Worm (Caenorhabditis elegans) whole organism, late embryonic: ENCODE data around the gene C18E9.8.

Experiments
- C38D4.7 ChIP-seq: fragments of 200-800 bp; sonication (Bioruptor generic); optimal IDR thresholded peaks from 2 replicates; lab custom pipeline; 2018; ENCODE audit warnings: mild to moderate bottlenecking, missing genetic modification characterization, moderate library complexity, missing compliant biosample characterization
- K02D7.2 ChIP-seq: sonication (generic microtip); optimal IDR thresholded peaks from 2 replicates; lab custom pipeline; 2017; ENCODE audit warnings: mild to moderate bottlenecking, missing genetic modification characterization, missing compliant biosample characterization
- T23F11.4 ChIP-seq: fragments of 200-800 bp; sonication (Bioruptor generic); optimal IDR thresholded peaks from 2 replicates; lab custom pipeline; 2018; ENCODE audit warnings: mild to moderate bottlenecking, missing genetic modification characterization, missing compliant biosample characterization
- ama-1 ChIP-seq: fragments of 150-350 bp; optimal IDR thresholded peaks from 2 replicates; lab custom pipeline; 2014
- ceh-18 ChIP-seq: sonication (generic microtip); optimal IDR thresholded peaks from 2 replicates; lab custom pipeline; 2016; ENCODE audit warnings: missing genetic modification characterization, missing compliant biosample characterization
- ceh-19 ChIP-seq: fragments of 200-800 bp; sonication (Bioruptor generic); optimal IDR thresholded peaks from 2 replicates; lab custom pipeline; 2018; ENCODE audit warnings: mild to moderate bottlenecking, missing genetic modification characterization, missing compliant biosample characterization
- ceh-2 ChIP-seq: sonication (generic microtip); optimal IDR thresholded peaks from 2 replicates; lab custom pipeline; 2016; ENCODE audit warnings: missing genotype, missing genetic modification characterization, missing compliant biosample characterization
- ceh-30 ChIP-seq: fragments of 150-350 bp; optimal IDR thresholded peaks from 2 replicates; lab custom pipeline; 2014; ENCODE audit warnings: missing biosample characterization, missing genetic modification characterization
- ceh-31 ChIP-seq: sonication (generic microtip); optimal IDR thresholded peaks from 2 replicates; lab custom pipeline; 2016; ENCODE audit warnings: missing genetic modification characterization, missing compliant biosample characterization
- ceh-34 ChIP-seq: sonication (generic microtip); optimal IDR thresholded peaks from 2 replicates; lab custom pipeline; 2016; ENCODE audit warnings: mild to moderate bottlenecking, missing genetic modification characterization, missing compliant biosample characterization
- ceh-45 ChIP-seq: fragments of 200-800 bp; sonication (Bioruptor generic); IDR thresholded peaks from 2 replicates; pipeline ENCODE4 v1.3.6; 2022; ENCODE audit warnings: missing genetic modification reagents, missing genetic modification characterization, missing compliant biosample characterization
- ceh-48 ChIP-seq: sonication (generic microtip); optimal IDR thresholded peaks from 2 replicates; lab custom pipeline; 2016; ENCODE audit warnings: missing genetic modification characterization, inconsistent platforms, missing compliant biosample characterization
- che-1 ChIP-seq: sonication (generic microtip); optimal IDR thresholded peaks from 2 replicates; lab custom pipeline; 2016; ENCODE audit warnings: mild to moderate bottlenecking, missing genetic modification characterization, missing compliant biosample characterization
- dve-1 ChIP-seq: sonication (generic microtip); optimal IDR thresholded peaks from 2 replicates; lab custom pipeline; 2017; ENCODE audit warnings: antibody characterized with exemption, mild to moderate bottlenecking, missing genetic modification characterization, missing compliant biosample characterization
- elt-4 ChIP-seq: sonication (generic microtip); optimal IDR thresholded peaks from 2 replicates; lab custom pipeline; 2016; ENCODE audit warnings: missing genetic modification characterization, missing compliant biosample characterization
- ets-4 ChIP-seq: sonication (generic microtip); optimal IDR thresholded peaks from 2 replicates; lab custom pipeline; 2016; ENCODE audit warnings: missing genetic modification characterization, missing compliant biosample characterization
- eyg-1 ChIP-seq: sonication (generic microtip); optimal IDR thresholded peaks from 2 replicates; lab custom pipeline; 2016; ENCODE audit warnings: missing genotype, missing genetic modification characterization, missing compliant biosample characterization
- fax-1 ChIP-seq: sonication (generic microtip); optimal IDR thresholded peaks from 2 replicates; lab custom pipeline; 2016; ENCODE audit warnings: missing genotype, missing genetic modification characterization, missing compliant biosample characterization
- fkh-10 ChIP-seq: fragments of 150-350 bp; optimal IDR thresholded peaks from 2 replicates; lab custom pipeline; 2014; ENCODE audit warnings: missing biosample characterization, missing genetic modification reagents, missing genetic modification characterization
- gmeb-2 ChIP-seq: sonication (generic microtip); optimal IDR thresholded peaks from 2 replicates; lab custom pipeline; 2016; ENCODE audit warnings: missing genetic modification characterization, inconsistent platforms, missing compliant biosample characterization
- hlh-15 ChIP-seq: sonication (generic microtip); optimal IDR thresholded peaks from 2 replicates; lab custom pipeline; 2016; ENCODE audit warnings: missing genetic modification characterization, missing compliant biosample characterization
- hlh-30 ChIP-seq: sonication (generic microtip); optimal IDR thresholded peaks from 2 replicates; lab custom pipeline; 2017; ENCODE audit warnings: antibody characterized with exemption, missing genetic modification characterization, missing compliant biosample characterization; ENCODE audit not compliant: insufficient read depth
- hlh-6 ChIP-seq: sonication (generic microtip); optimal IDR thresholded peaks from 2 replicates; lab custom pipeline; 2016; ENCODE audit warnings: missing genotype, missing genetic modification characterization, missing compliant biosample characterization
- mec-3 ChIP-seq: sonication (generic microtip); optimal IDR thresholded peaks from 2 replicates; lab custom pipeline; 2016; ENCODE audit warnings: borderline replicate concordance, missing genetic modification characterization, missing compliant biosample characterization
- nhr-232 ChIP-seq: sonication (generic microtip); optimal IDR thresholded peaks from 2 replicates; lab custom pipeline; 2016; ENCODE audit warnings: missing genetic modification characterization, missing compliant biosample characterization
- npax-4 ChIP-seq: sonication (generic microtip); optimal IDR thresholded peaks from 2 replicates; lab custom pipeline; 2016; ENCODE audit warnings: missing genetic modification characterization, missing compliant biosample characterization
- pha-2 ChIP-seq: sonication (generic microtip); optimal IDR thresholded peaks from 2 replicates; lab custom pipeline; 2017; ENCODE audit warnings: mild to moderate bottlenecking, missing genetic modification characterization, missing compliant biosample characterization
- pha-4 ChIP-seq: fragments of 150-350 bp; optimal IDR thresholded peaks from 2 replicates; lab custom pipeline; 2018; ENCODE audit warnings: missing biosample characterization, missing genetic modification reagents, missing genetic modification characterization
- pqm-1 ChIP-seq: sonication (generic microtip); optimal IDR thresholded peaks from 2 replicates; lab custom pipeline; 2016; ENCODE audit warnings: missing genetic modification characterization, missing compliant biosample characterization
- pros-1 ChIP-seq: fragments of 150-350 bp; optimal IDR thresholded peaks from 2 replicates; lab custom pipeline; 2014; ENCODE audit warnings: missing biosample characterization, missing genetic modification reagents, missing genetic modification characterization
- ref-2 ChIP-seq: sonication (generic microtip); optimal IDR thresholded peaks from 2 replicates; lab custom pipeline; 2016; ENCODE audit warnings: missing genetic modification characterization, missing compliant biosample characterization
- rnt-1 ChIP-seq: sonication (generic microtip); optimal IDR thresholded peaks from 2 replicates; lab custom pipeline; 2016; ENCODE audit warnings: missing genetic modification characterization, missing compliant biosample characterization
- sdc-2 ChIP-seq: sonication (generic microtip); optimal IDR thresholded peaks from 2 replicates; lab custom pipeline; 2016; ENCODE audit warnings: missing genotype, missing genetic modification characterization, missing compliant biosample characterization
- sox-2 ChIP-seq: fragments of 200-800 bp; sonication (Bioruptor generic); IDR thresholded peaks from 2 replicates; pipeline ENCODE4 v1.3.6; 2022; ENCODE audit warnings: missing genetic modification reagents, missing genetic modification characterization, missing compliant biosample characterization
- tbx-2 ChIP-seq: sonication (generic microtip); optimal IDR thresholded peaks from 2 replicates; lab custom pipeline; 2016; ENCODE audit warnings: missing genetic modification characterization, missing compliant biosample characterization
- unc-3 ChIP-seq, 2 experiments: fragments of 200-800 bp in 1 of 2; sonication (Bioruptor generic) in 1 of 2; sonication (generic microtip) in 1 of 2; conservative IDR thresholded peaks in 1 of 2; optimal IDR thresholded peaks in 1 of 2; 2 replicates each; pipeline versions ENCODE4 v1.3.6 to Lab custom; 2016 to 2022; ENCODE audit warnings: missing compliant biosample characterization in 2 of 2, missing genetic modification characterization in 2 of 2, missing genetic modification reagents in 1 of 2
- unc-86 ChIP-seq: sonication (generic microtip); optimal IDR thresholded peaks from 2 replicates; lab custom pipeline; 2016; ENCODE audit warnings: missing genetic modification characterization, missing compliant biosample characterization
- ztf-16 ChIP-seq: sonication (generic microtip); optimal IDR thresholded peaks from 2 replicates; lab custom pipeline; 2017; ENCODE audit warnings: missing genetic modification characterization, missing compliant biosample characterization

Gene C18E9.8

ce11 chrII:9017628-9018027 lies 29.8 kb upstream of the C18E9.8 start:
- TF ChIP-seq che-1, result no peak
- no peak for TF ChIP-seq ceh-48 (tag; lab: Kevin White, UChicago)
- no peak for TF ChIP-seq hlh-6 (tag; lab: Kevin White, UChicago)
- TF ChIP-seq ceh-19 (GFP tag; lab: Kevin White, UChicago), result no peak
- TF ChIP-seq ceh-2 (tag; lab: Kevin White, UChicago), result no peak
- TF ChIP-seq nhr-232, result no peak
- TF ChIP-seq unc-3 (GFP tag; conservative IDR thresholded peaks at IDR 0.05; lab: Robert Waterston, UW), result no peak
- TF ChIP-seq unc-3 (tag; optimal IDR thresholded peaks at IDR 0.05; lab: Kevin White, UChicago), result no peak
- TF ChIP-seq K02D7.2, result no peak
- no peak for TF ChIP-seq npax-4 (tag; lab: Kevin White, UChicago)
- TF ChIP-seq hlh-15, result no peak
- no peak for TF ChIP-seq mec-3 (tag; lab: Kevin White, UChicago)
- no peak for TF ChIP-seq ceh-45 (GFP tag; lab: Robert Waterston, UW)
- no peak for TF ChIP-seq gmeb-2 (tag; lab: Kevin White, UChicago)
- no peak for TF ChIP-seq ceh-34
- no peak for TF ChIP-seq unc-86 (tag; lab: Kevin White, UChicago)
- TF ChIP-seq tbx-2 (tag; lab: Kevin White, UChicago), result no peak
- TF ChIP-seq pha-4 (tag; lab: Kevin White, UChicago), result no peak
- no peak for TF ChIP-seq fax-1 (tag; lab: Kevin White, UChicago)

ce11 chrII:9014877-9015505 lies 27.1 kb upstream of the C18E9.8 start:
- TF ChIP-seq ceh-2 (tag; lab: Kevin White, UChicago), result no peak
- peak; percentile 1 for TF ChIP-seq ceh-18 (tag; lab: Kevin White, UChicago)
- TF ChIP-seq dve-1, result no peak
- peak; percentile 17 for TF ChIP-seq ceh-19 (GFP tag; lab: Kevin White, UChicago)
- TF ChIP-seq T23F11.4 (GFP tag; lab: Kevin White, UChicago), result no peak
- TF ChIP-seq hlh-30 (tag; lab: Kevin White, UChicago), result no peak
- TF ChIP-seq rnt-1 (tag; lab: Kevin White, UChicago), result no peak
- TF ChIP-seq ztf-16 (tag; lab: Kevin White, UChicago), result no peak

- no peak for TF ChIP-seq eyg-1 (tag; lab: Kevin White, UChicago)
- TF ChIP-seq gmeb-2 (tag; lab: Kevin White, UChicago), result no peak
- no peak for TF ChIP-seq ceh-48 (tag; lab: Kevin White, UChicago)
- no peak for TF ChIP-seq rnt-1 (tag; lab: Kevin White, UChicago)
- TF ChIP-seq pqm-1 (tag; lab: Kevin White, UChicago), result no peak
- TF ChIP-seq pros-1, result no peak
- no peak for TF ChIP-seq pha-2
- TF ChIP-seq ceh-45 (GFP tag; lab: Robert Waterston, UW), result no peak
- TF ChIP-seq T23F11.4 (GFP tag; lab: Kevin White, UChicago), result no peak
- no peak for TF ChIP-seq sox-2 (GFP tag; lab: Robert Waterston, UW)
- TF ChIP-seq fax-1 (tag; lab: Kevin White, UChicago), result no peak
- TF ChIP-seq hlh-30 (tag; lab: Kevin White, UChicago), result no peak
- no peak for TF ChIP-seq pha-4 (tag; lab: Kevin White, UChicago)
- TF ChIP-seq ets-4 (tag; lab: Kevin White, UChicago), result no peak
- no peak for TF ChIP-seq ceh-34
- no peak for TF ChIP-seq fkh-10
- TF ChIP-seq, all 69 proteins: peak for 0
Measured at ce11 chrII:9014188-9014587, 26.3 kb upstream of the C18E9.8 start.

ce11 chrII:9013341-9013740 lies 25.5 kb upstream of the C18E9.8 start:
- TF ChIP-seq mec-3 (tag; lab: Kevin White, UChicago) (peak; percentile 64), hlh-30 (tag; lab: Kevin White, UChicago) (peak; percentile 65), sdc-2 (tag; lab: Kevin White, UChicago) (peak; percentile 39), ceh-31 (tag; lab: Kevin White, UChicago) (peak; percentile 9), C38D4.7 (no peak), ref-2 (peak; percentile 14), ceh-30 (no peak), ceh-34 (peak; percentile 61), elt-4 (tag; lab: Kevin White, UChicago) (peak; percentile 23), ama-1 (lab: Kevin White, UChicago) (no peak), ceh-18 (tag; lab: Kevin White, UChicago) (peak; percentile 42)
